Worm (Caenorhabditis elegans): ENCODE measurements around the gene F49F1.18.
A peak's percentile ranks its signal among the peaks of the same experiment; 100 is the strongest.

The F49F1.18 gene

ce11 chrIV:4093087-4093486, 47.1 kb downstream of the F49F1.18 start:
- peak; percentile 17 for TF ChIP-seq ham-2 (GFP tag; optimal IDR thresholded peaks at IDR 0.05)
- peak; percentile 36 for TF ChIP-seq unc-120 (tag; optimal IDR thresholded peaks at IDR 0.05; ENCODE audit: poor library complexity, severe bottlenecking)
- TF ChIP-seq bed-3 (GFP tag; optimal IDR thresholded peaks at IDR 0.05): no peak
- peak; percentile 56 for TF ChIP-seq ces-1 (GFP tag; optimal IDR thresholded peaks at IDR 0.05)
- no peak for TF ChIP-seq nhr-12 (tag; optimal IDR thresholded peaks at IDR 0.05)
- TF ChIP-seq nhr-237 (tag; optimal IDR thresholded peaks at IDR 0.05): peak; percentile 17
- peak; percentile 19 for TF ChIP-seq unc-62 (GFP tag; optimal IDR thresholded peaks at IDR 0.05)

Measured in whole organism, mixed stage, embryonic.